Worm (Caenorhabditis elegans): ENCODE results near the gene ndua-5.
A peak's percentile ranks its signal among the peaks of the same experiment; 100 is the strongest.

ndua-5 gene

DNA sequence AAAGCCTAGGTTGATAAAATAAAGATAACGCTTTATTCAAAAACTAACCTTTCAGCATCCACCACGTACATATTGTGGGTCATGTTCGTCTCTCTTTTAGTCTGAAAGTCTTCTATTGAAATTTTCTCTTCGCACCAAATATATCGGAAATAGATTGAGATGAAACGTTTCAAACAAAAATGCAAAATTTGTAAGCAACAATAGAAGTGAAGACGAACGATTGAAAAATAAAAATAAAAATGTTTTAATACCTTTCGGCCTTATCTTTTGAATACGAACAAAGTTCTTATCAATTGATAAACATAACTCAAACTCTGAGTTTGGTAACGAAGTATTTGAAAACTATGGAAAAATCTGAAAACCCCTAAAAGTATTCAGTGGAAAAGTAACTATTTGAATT is 8.4 kb upstream of the ndua-5 start, which contains the start of gene F56H11.2:
TSS of gene F56H11.2 (minus strand) at position 101 of the 400 bp plus-strand sequence.
- TF ChIP-seq sma-3 (GFP tag; optimal IDR thresholded peaks at IDR 0.05) = no peak
- TF ChIP-seq ztf-1 (GFP tag; conservative IDR thresholded peaks at IDR 0.05) = no peak
- TF ChIP-seq mdl-1 (tag; optimal IDR thresholded peaks at IDR 0.05) = no peak
- no peak for TF ChIP-seq R02D3.7 (tag; optimal IDR thresholded peaks at IDR 0.05)
- TF ChIP-seq sma-9 (GFP tag; optimal IDR thresholded peaks at IDR 0.05) = no peak
- TF ChIP-seq sma-9 (tag; optimal IDR thresholded peaks at IDR 0.05) = no peak
- no peak for TF ChIP-seq alr-1 (tag; optimal IDR thresholded peaks at IDR 0.05)

DNA sequence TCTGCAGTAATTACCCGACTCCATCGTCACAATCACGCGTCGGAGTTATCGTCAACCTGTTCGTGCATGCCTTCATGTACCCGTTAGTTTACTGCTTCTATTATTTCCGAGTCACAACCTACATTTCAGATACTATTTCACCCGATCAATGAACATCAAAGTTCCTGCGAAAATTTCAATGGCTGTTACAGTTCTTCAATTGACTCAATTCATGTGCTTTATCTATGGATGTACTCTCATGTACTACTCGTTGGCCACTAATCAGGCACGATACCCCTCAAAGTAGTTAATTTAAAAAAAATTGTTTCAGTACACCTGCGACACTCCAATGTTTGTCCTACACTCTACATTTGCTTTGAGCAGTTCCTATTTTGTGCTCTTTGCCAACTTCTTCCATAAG is 6.1 kb upstream of the ndua-5 start:
- TF ChIP-seq gmeb-1 (tag; optimal IDR thresholded peaks at IDR 0.05) (no peak), nhr-237 (tag; optimal IDR thresholded peaks at IDR 0.05) (no peak), elt-1 (tag; optimal IDR thresholded peaks at IDR 0.05) (no peak), lin-39 (tag; optimal IDR thresholded peaks at IDR 0.05) (no peak), ZK546.5 (tag; optimal IDR thresholded peaks at IDR 0.05) (no peak), skn-1 (tag; optimal IDR thresholded peaks at IDR 0.05) (no peak), blmp-1 (tag; optimal IDR thresholded peaks at IDR 0.05; ENCODE audit: insufficient read depth) (no peak), mbf-1 (tag; optimal IDR thresholded peaks at IDR 0.05) (no peak), egl-27 (tag; optimal IDR thresholded peaks at IDR 0.05) (no peak), dmd-4 (tag; optimal IDR thresholded peaks at IDR 0.05) (no peak), ztf-11 (tag; optimal IDR thresholded peaks at IDR 0.05) (no peak), lin-13 (GFP tag; optimal IDR thresholded peaks at IDR 0.05) (no peak), lin-11 (tag; optimal IDR thresholded peaks at IDR 0.05) (no peak), nhr-23 (tag; optimal IDR thresholded peaks at IDR 0.05) (no peak), unc-55 (GFP tag; optimal IDR thresholded peaks at IDR 0.05) (no peak), ztf-4 (tag; optimal IDR thresholded peaks at IDR 0.05) (no peak), nhr-12 (tag; optimal IDR thresholded peaks at IDR 0.05) (no peak), nhr-77 (tag; optimal IDR thresholded peaks at IDR 0.05) (no peak), nhr-129 (tag; optimal IDR thresholded peaks at IDR 0.05) (no peak)

DNA sequence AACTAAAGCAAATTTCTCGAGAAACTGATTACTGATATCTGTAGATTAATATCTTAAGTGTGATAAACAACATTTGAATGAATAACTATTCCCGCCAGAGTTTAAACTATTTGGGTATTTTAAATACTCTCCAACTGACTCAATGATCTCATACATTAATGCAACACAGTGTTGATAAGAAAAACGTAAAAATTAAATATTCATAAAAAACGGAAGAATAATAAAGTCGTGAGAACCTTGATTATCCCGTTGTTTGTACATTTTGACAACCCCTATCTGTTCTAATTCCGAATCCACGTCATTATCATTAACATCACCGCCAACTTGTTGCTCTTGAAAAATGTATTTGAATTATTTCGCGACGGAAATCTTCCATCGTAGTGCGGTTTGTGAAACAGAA is 4.9 kb upstream of the ndua-5 start, which contains the start of gene elo-7:
TSS of gene elo-7 (plus strand) at position 301 of the 400 bp plus-strand sequence.
- TF ChIP-seq ama-1 (optimal IDR thresholded peaks at IDR 0.05) (no peak), mab-5 (tag; optimal IDR thresholded peaks at IDR 0.05) (no peak), lin-13 (GFP tag; optimal IDR thresholded peaks at IDR 0.05) (no peak), aly-2 (tag; optimal IDR thresholded peaks at IDR 0.05) (no peak), lsy-2 (tag; optimal IDR thresholded peaks at IDR 0.05) (no peak), egl-27 (tag; optimal IDR thresholded peaks at IDR 0.05) (no peak), fos-1 (tag; optimal IDR thresholded peaks at IDR 0.05) (no peak), nhr-129 (tag; optimal IDR thresholded peaks at IDR 0.05) (no peak), elt-1 (tag; optimal IDR thresholded peaks at IDR 0.05) (no peak), R02D3.7 (tag; optimal IDR thresholded peaks at IDR 0.05) (no peak), crh-2 (tag; optimal IDR thresholded peaks at IDR 0.05) (no peak), mbf-1 (tag; optimal IDR thresholded peaks at IDR 0.05) (no peak), sem-4 (tag; optimal IDR thresholded peaks at IDR 0.05) (no peak), nhr-23 (tag; optimal IDR thresholded peaks at IDR 0.05) (no peak), nhr-21 (tag; optimal IDR thresholded peaks at IDR 0.05) (no peak), sma-9 (GFP tag; optimal IDR thresholded peaks at IDR 0.05) (no peak), sma-9 (tag; optimal IDR thresholded peaks at IDR 0.05) (no peak), nhr-77 (tag; optimal IDR thresholded peaks at IDR 0.05) (no peak), ztf-11 (tag; optimal IDR thresholded peaks at IDR 0.05) (no peak)

DNA sequence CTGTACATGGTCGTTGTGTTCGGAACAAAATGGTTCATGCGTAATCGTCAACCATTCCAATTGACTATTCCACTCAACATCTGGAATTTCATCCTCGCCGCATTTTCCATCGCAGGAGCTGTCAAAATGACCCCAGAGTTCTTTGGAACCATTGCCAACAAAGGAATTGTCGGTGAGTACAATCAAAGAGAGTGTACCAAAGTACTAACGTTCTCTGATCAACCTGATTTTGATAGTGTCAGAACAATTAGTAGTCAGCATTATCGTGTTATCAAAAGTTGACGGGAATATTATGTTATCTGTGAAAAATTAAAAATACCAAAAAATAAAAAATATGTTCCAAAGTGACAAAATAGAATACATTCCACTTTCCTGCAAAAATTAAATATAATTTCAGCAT is 2.3 kb upstream of the ndua-5 start:
- no peak for TF ChIP-seq nhr-6 (tag; optimal IDR thresholded peaks at IDR 0.05)
- TF ChIP-seq fos-1 (tag; optimal IDR thresholded peaks at IDR 0.05) = peak; percentile 5

DNA sequence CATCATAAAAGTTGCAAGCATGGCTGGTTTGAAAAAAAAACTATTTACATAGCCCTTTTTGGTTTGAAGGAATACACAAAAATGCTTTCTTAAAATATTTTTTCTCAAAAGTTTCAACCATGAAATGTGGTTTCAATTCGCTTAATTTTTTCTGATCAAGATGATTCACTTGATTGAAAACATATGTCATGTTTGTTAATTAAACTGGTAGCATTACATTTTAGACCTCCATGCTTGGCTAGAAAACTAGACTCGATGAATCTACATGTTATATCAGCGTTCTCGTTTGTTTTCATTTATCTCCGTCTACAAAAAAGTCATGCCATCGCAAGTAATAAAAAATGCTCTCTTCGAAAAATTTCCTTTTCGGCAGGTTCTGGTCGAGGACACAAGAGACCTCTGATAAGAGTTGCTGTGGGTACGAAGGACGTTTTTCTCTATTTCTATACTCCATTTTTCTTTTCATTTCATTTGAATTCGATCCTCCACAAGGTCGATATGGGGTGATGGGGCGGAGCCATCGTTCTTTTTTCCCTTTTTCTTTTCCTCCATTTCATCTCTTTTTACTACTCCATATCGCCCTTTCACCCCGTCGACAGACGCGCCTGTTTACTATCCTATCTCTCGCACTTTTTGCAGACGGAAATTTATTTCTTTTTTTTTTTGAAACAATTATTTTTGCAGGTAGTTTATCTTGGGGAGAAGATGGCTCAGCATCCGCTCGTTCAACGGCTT is 1.1 kb upstream of the ndua-5 start, which contains the start of gene elo-1:
TSS of gene elo-1 (plus strand) at position 685 of the 735 bp plus-strand sequence.
- no peak for TF ChIP-seq nhr-21 (tag; optimal IDR thresholded peaks at IDR 0.05)
- peak in 1 of 2 experiments; percentile 16 for TF ChIP-seq lsy-2 (tag; optimal IDR thresholded peaks at IDR 0.05)
- no peak for TF ChIP-seq elt-1 (tag; optimal IDR thresholded peaks at IDR 0.05)
- peak; percentile 69 for TF ChIP-seq sma-9 (GFP tag; optimal IDR thresholded peaks at IDR 0.05)
- TF ChIP-seq sma-9 (tag; optimal IDR thresholded peaks at IDR 0.05) = no peak
- peak; percentile 42 for TF ChIP-seq F13H6.1 (tag; optimal IDR thresholded peaks at IDR 0.05)
- no peak for TF ChIP-seq unc-39 (tag; optimal IDR thresholded peaks at IDR 0.05)
- peak; percentile 12 for TF ChIP-seq nhr-6 (tag; optimal IDR thresholded peaks at IDR 0.05)
- TF ChIP-seq egl-27 (tag; optimal IDR thresholded peaks at IDR 0.05) = peak; percentile 27
- TF ChIP-seq crh-2 (tag; optimal IDR thresholded peaks at IDR 0.05) = peak; percentile 64
- TF ChIP-seq lin-39 (tag; optimal IDR thresholded peaks at IDR 0.05) = no peak
- TF ChIP-seq fos-1 (tag; optimal IDR thresholded peaks at IDR 0.05) = peak; percentile 80
- TF ChIP-seq sma-3 (GFP tag; optimal IDR thresholded peaks at IDR 0.05) = peak; percentile 61
- TF ChIP-seq lin-13 (GFP tag; optimal IDR thresholded peaks at IDR 0.05) = peak; percentile 28
- TF ChIP-seq nhr-25 (tag; optimal IDR thresholded peaks at IDR 0.05) = peak; percentile 34
- TF ChIP-seq blmp-1 (tag; optimal IDR thresholded peaks at IDR 0.05; ENCODE audit: insufficient read depth) = peak; percentile 82
- peak; percentile 57 for TF ChIP-seq gmeb-1 (tag; optimal IDR thresholded peaks at IDR 0.05)
- TF ChIP-seq nhr-129 (tag; optimal IDR thresholded peaks at IDR 0.05) = peak; percentile 30
